Fruit fly (Drosophila melanogaster) whole organism, embryonic: ENCODE data around the gene CG7551.
A peak's percentile ranks its signal among the peaks of the same experiment; 100 is the strongest.

Experiments used
- Antp ChIP-seq: fragments of 200-800 bp; sonication (Bioruptor generic); optimal IDR thresholded peaks from 3 replicates; lab custom pipeline; 2016; ENCODE audit warnings: missing biosample characterization, missing genetic modification characterization
- Atf-2 ChIP-seq: fragments of 200-800 bp; sonication (Bioruptor generic); optimal IDR thresholded peaks from 2 replicates; lab custom pipeline; 2016; ENCODE audit warnings: missing biosample characterization, missing genetic modification characterization
- CG11504 ChIP-seq: fragments of 200-800 bp; sonication (Bioruptor generic); optimal IDR thresholded peaks from 3 replicates; lab custom pipeline; 2019; ENCODE audit warnings: missing biosample characterization, mild to moderate bottlenecking, missing genetic modification characterization, moderate library complexity
- CG1233 ChIP-seq: fragments of 200-800 bp; sonication (Bioruptor generic); optimal IDR thresholded peaks from 4 replicates; lab custom pipeline; 2018; ENCODE audit warnings: missing biosample characterization, mild to moderate bottlenecking, missing genetic modification characterization
- CG13775 ChIP-seq: fragments of 200-800 bp; sonication (Bioruptor generic); optimal IDR thresholded peaks from 3 replicates; lab custom pipeline; 2017; ENCODE audit warnings: missing biosample characterization, mild to moderate bottlenecking, missing genetic modification characterization
- CG14710 ChIP-seq: fragments of 200-800 bp; sonication (Bioruptor generic); optimal IDR thresholded peaks from 3 replicates; lab custom pipeline; 2019; ENCODE audit warnings: missing biosample characterization, mild to moderate bottlenecking, missing genetic modification characterization, moderate library complexity
- CG15479 ChIP-seq: fragments of 200-800 bp; sonication (Bioruptor generic); optimal IDR thresholded peaks from 3 replicates; lab custom pipeline; 2019; ENCODE audit warnings: missing biosample characterization, mild to moderate bottlenecking, missing genetic modification characterization, moderate library complexity
- CG18599 ChIP-seq: fragments of 200-800 bp; sonication (Bioruptor generic); optimal IDR thresholded peaks from 3 replicates; lab custom pipeline; 2017; ENCODE audit warnings: missing biosample characterization, missing genetic modification characterization, mild to moderate bottlenecking, moderate library complexity, missing genetic modification reagents
- CG2875 ChIP-seq: fragments of 200-800 bp; sonication (Bioruptor generic); optimal IDR thresholded peaks from 2 replicates; lab custom pipeline; 2017; ENCODE audit warnings: missing biosample characterization, mild to moderate bottlenecking, missing genetic modification characterization, missing genetic modification reagents
- CG30020 ChIP-seq: fragments of 200-800 bp; optimal IDR thresholded peaks from 2 replicates; lab custom pipeline; 2019; ENCODE audit warnings: missing biosample characterization, mild to moderate bottlenecking, missing genetic modification characterization, moderate library complexity
- CG3163 ChIP-seq: fragments of 200-800 bp; sonication (Bioruptor generic); optimal IDR thresholded peaks from 3 replicates; lab custom pipeline; 2016; ENCODE audit warnings: missing biosample characterization, missing genetic modification characterization
- CG33213 ChIP-seq: fragments of 200-800 bp; sonication (Bioruptor generic); optimal IDR thresholded peaks from 3 replicates; lab custom pipeline; 2016; ENCODE audit warnings: missing biosample characterization, missing genetic modification characterization
- CG34422 ChIP-seq: fragments of 200-800 bp; sonication (Bioruptor generic); IDR thresholded peaks from 3 replicates; pipeline ENCODE4 v1.3.6; 2022; ENCODE audit warnings: missing biosample characterization, missing genetic modification characterization
- CG3726 ChIP-seq: fragments of 200-800 bp; sonication (Bioruptor generic); IDR thresholded peaks from 3 replicates; pipeline ENCODE4, ENCODE4 v1.3.6; 2022; ENCODE audit warnings: missing biosample characterization, missing genetic modification characterization
- CG3995 ChIP-seq: fragments of 200-800 bp; sonication (Bioruptor generic); optimal IDR thresholded peaks from 3 replicates; lab custom pipeline; 2016; ENCODE audit warnings: missing biosample characterization, missing genetic modification characterization
- CG42726 ChIP-seq: fragments of 200-800 bp; sonication (Bioruptor generic); IDR thresholded peaks from 2 replicates; pipeline ENCODE4 v1.3.6; 2022; ENCODE audit warnings: missing biosample characterization, missing genetic modification characterization; ENCODE audit not compliant: partially characterized antibody
- CG4282 ChIP-seq: fragments of 200-800 bp; sonication (Bioruptor generic); optimal IDR thresholded peaks from 2 replicates; lab custom pipeline; 2016; ENCODE audit warnings: missing biosample characterization, missing genetic modification characterization
- CG43689 ChIP-seq: fragments of 200-800 bp; sonication (Bioruptor generic); IDR thresholded peaks from 2 replicates; pipeline ENCODE4 v1.3.6; 2022; ENCODE audit warnings: missing biosample characterization, missing genetic modification characterization
- CG5953 ChIP-seq: fragments of 200-800 bp; sonication (Bioruptor generic); IDR thresholded peaks from 2 replicates; pipeline ENCODE4 v1.3.6; 2022; ENCODE audit warnings: missing biosample characterization, missing genetic modification characterization
- CG6654 ChIP-seq: fragments of 200-800 bp; sonication (Bioruptor generic); optimal IDR thresholded peaks from 2 replicates; lab custom pipeline; 2017; ENCODE audit warnings: missing biosample characterization, mild to moderate bottlenecking, missing genetic modification characterization
- CG8944 ChIP-seq: fragments of 200-800 bp; sonication (Bioruptor generic); optimal IDR thresholded peaks from 3 replicates; lab custom pipeline; 2016; ENCODE audit warnings: missing biosample characterization, missing genetic modification characterization
- CG9437 ChIP-seq: fragments of 200-800 bp; sonication (Bioruptor generic); optimal IDR thresholded peaks from 2 replicates; lab custom pipeline; 2018; ENCODE audit warnings: missing biosample characterization, mild to moderate bottlenecking, missing genetic modification characterization
- CG9727 ChIP-seq: fragments of 200-800 bp; sonication (Bioruptor generic); optimal IDR thresholded peaks from 3 replicates; lab custom pipeline; 2017; ENCODE audit warnings: missing biosample characterization, mild to moderate bottlenecking, missing genetic modification characterization
- CG9797 ChIP-seq: fragments of 200-800 bp; sonication (Bioruptor generic); optimal IDR thresholded peaks from 3 replicates; lab custom pipeline; 2018; ENCODE audit warnings: missing biosample characterization, mild to moderate bottlenecking, missing genetic modification characterization
- CG9876 ChIP-seq: fragments of 200-800 bp; sonication (Bioruptor generic); optimal IDR thresholded peaks from 2 replicates; lab custom pipeline; 2016; ENCODE audit warnings: missing biosample characterization, missing genetic modification characterization
- CkIIα-i1 ChIP-seq: fragments of 200-800 bp; sonication (Bioruptor generic); IDR thresholded peaks from 2 replicates; pipeline ENCODE4 v1.3.6; 2022; ENCODE audit warnings: missing biosample characterization, missing genetic modification characterization
- Dref ChIP-seq: fragments of 200-800 bp; sonication (Bioruptor generic); IDR thresholded peaks from 2 replicates; pipeline ENCODE4 v1.3.6; 2022; ENCODE audit warnings: missing biosample characterization, missing genetic modification characterization
- HmgD ChIP-seq: fragments of 200-800 bp; sonication (Bioruptor generic); optimal IDR thresholded peaks from 3 replicates; lab custom pipeline; 2016; ENCODE audit warnings: missing biosample characterization, missing genetic modification characterization
- Hr51 ChIP-seq, 2 experiments: fragments of 200-800 bp; sonication (Bioruptor generic); optimal IDR thresholded peaks; 2 replicates in 1 of 2; 3 replicates in 1 of 2; lab custom pipeline; 2016 to 2018; ENCODE audit warnings: missing biosample characterization in 2 of 2, missing genetic modification characterization in 2 of 2, mild to moderate bottlenecking in 1 of 2, moderate library complexity in 1 of 2
- Lpt ChIP-seq: fragments of >200 bp; optimal IDR thresholded peaks from 2 replicates; lab custom pipeline; 2018; ENCODE audit warnings: missing biosample characterization, missing genetic modification characterization
- Oaz ChIP-seq: fragments of 200-800 bp; sonication (Bioruptor generic); IDR thresholded peaks from 2 replicates; pipeline ENCODE4 v1.3.6; 2022; ENCODE audit warnings: missing biosample characterization, missing genetic modification characterization
- Rfx ChIP-seq: fragments of 200-800 bp; sonication (Bioruptor generic); IDR thresholded peaks from 2 replicates; pipeline ENCODE4 v1.3.6; 2022; ENCODE audit warnings: missing biosample characterization, missing genetic modification characterization
- Sox100B ChIP-seq: fragments of 200-800 bp; sonication (Bioruptor generic); optimal IDR thresholded peaks from 3 replicates; lab custom pipeline; 2018; ENCODE audit warnings: missing biosample characterization, mild to moderate bottlenecking, missing genetic modification characterization
- Trl ChIP-seq, 3 experiments: fragments of >200 bp in 2 of 3; fragments of 200-800 bp in 1 of 3; sonication (Bioruptor generic) in 1 of 3; optimal IDR thresholded peaks; 2 replicates in 1 of 3; 3 replicates in 2 of 3; lab custom pipeline; 2016 to 2017; ENCODE audit warnings: missing biosample characterization in 1 of 3, missing genetic modification characterization in 1 of 3
- YL-1 ChIP-seq: fragments of 200-800 bp; sonication (Bioruptor generic); optimal IDR thresholded peaks from 3 replicates; lab custom pipeline; 2017; ENCODE audit warnings: missing biosample characterization, mild to moderate bottlenecking, missing genetic modification characterization
- br ChIP-seq: fragments of >200 bp; optimal IDR thresholded peaks from 2 replicates; lab custom pipeline; 2017
- hb ChIP-seq: fragments of 200-800 bp; sonication (Bioruptor generic); IDR thresholded peaks from 3 replicates; pipeline ENCODE4 v1.3.6; 2022; ENCODE audit warnings: missing biosample characterization, missing genetic modification characterization; ENCODE audit not compliant: partially characterized antibody
- her ChIP-seq: fragments of 200-800 bp; sonication (Bioruptor generic); optimal IDR thresholded peaks from 2 replicates; lab custom pipeline; 2016; ENCODE audit warnings: missing biosample characterization, missing genetic modification characterization
- hth ChIP-seq: fragments of >200 bp; optimal IDR thresholded peaks from 2 replicates; lab custom pipeline; 2017; ENCODE audit warnings: inconsistent platforms
- mld ChIP-seq: fragments of 200-800 bp; sonication (Bioruptor generic); IDR thresholded peaks from 3 replicates; pipeline ENCODE4 v1.3.6; 2022; ENCODE audit warnings: missing biosample characterization, missing genetic modification characterization; ENCODE audit not compliant: partially characterized antibody
- nerfin-2 ChIP-seq: fragments of 200-800 bp; sonication (Bioruptor generic); IDR thresholded peaks from 2 replicates; pipeline ENCODE4 v1.3.6; 2022; ENCODE audit warnings: missing biosample characterization, missing genetic modification characterization; ENCODE audit not compliant: partially characterized antibody
- nmo ChIP-seq: fragments of 200-800 bp; sonication (Bioruptor generic); optimal IDR thresholded peaks from 2 replicates; lab custom pipeline; 2018; ENCODE audit warnings: missing biosample characterization, mild to moderate bottlenecking, missing genetic modification characterization, moderate library complexity
- nom ChIP-seq: fragments of 200-800 bp; sonication (Bioruptor generic); optimal IDR thresholded peaks from 2 replicates; lab custom pipeline; 2017; ENCODE audit warnings: missing biosample characterization, missing genetic modification characterization, mild to moderate bottlenecking, moderate library complexity, missing genetic modification reagents
- otp ChIP-seq: fragments of 200-800 bp; sonication (Bioruptor generic); IDR thresholded peaks from 3 replicates; pipeline ENCODE4, ENCODE4 v1.3.6; 2022; ENCODE audit warnings: missing biosample characterization, missing genetic modification characterization
- peb ChIP-seq: fragments of 200-800 bp; sonication (Bioruptor generic); IDR thresholded peaks from 2 replicates; pipeline ENCODE4 v1.3.6; 2022; ENCODE audit warnings: missing biosample characterization, missing genetic modification characterization
- sens ChIP-seq: fragments of 200-800 bp; sonication (Bioruptor generic); peaks from one replicate; lab custom pipeline; 2016; ENCODE audit warnings: missing biosample characterization, missing genetic modification characterization
- seq ChIP-seq: fragments of 200-800 bp; sonication (Bioruptor generic); IDR thresholded peaks from 2 replicates; pipeline ENCODE4 v1.3.6; 2022; ENCODE audit warnings: missing biosample characterization, missing genetic modification characterization
- twi ChIP-seq: fragments of 200-800 bp; optimal IDR thresholded peaks from 2 replicates; lab custom pipeline; 2019; ENCODE audit warnings: missing biosample characterization, mild to moderate bottlenecking, missing genetic modification characterization, moderate library complexity
- vfl ChIP-seq: fragments of 200-800 bp; sonication (Bioruptor generic); optimal IDR thresholded peaks from 2 replicates; lab custom pipeline; 2016; ENCODE audit warnings: missing biosample characterization, missing genetic modification characterization

Gene CG7551

dm6 chr3L:11487327-11487973 lies 29.2 kb downstream of the CG7551 start, which contains the start of gene chrb (continued):
- TF ChIP-seq HmgD (GFP tag; lab: Kevin White, UChicago) (peak; percentile 81), CG30020 (no peak), hb (no peak), CG14710 (tag; lab: Kevin White, UChicago) (peak; percentile 40), vfl (GFP tag; lab: Kevin White, UChicago) (peak; percentile 21), Antp (peak; percentile 58), CG4282 (peak; percentile 43), Dref (no peak), nerfin-2 (peak; percentile 51; the same call in 1 of the 2 replicates), Sox100B (GFP tag; lab: Kevin White, UChicago) (no peak), CG33213 (GFP tag; lab: Kevin White, UChicago) (peak; percentile 17), CG43689 (GFP tag; lab: Robert Waterston, UW) (no peak), CG2875 (GFP tag; lab: Kevin White, UChicago) (peak; percentile 62), Trl (optimal IDR thresholded peaks at IDR 0.05; lab: Kevin White, UChicago) (peak; percentile 95 to 98), Trl (GFP tag; optimal IDR thresholded peaks at IDR 0.05; lab: Kevin White, UChicago) (peak; percentile 76), Rfx (GFP tag; lab: Robert Waterston, UW) (peak; percentile 39; the same call in 1 of the 2 replicates), CG5953 (GFP tag; lab: Robert Waterston, UW) (0 out of 2 replicates have a peak, but pooled peaks have one; percentile 23), CG18599 (GFP tag; lab: Kevin White, UChicago) (peak; percentile 75), CG8944 (GFP tag; lab: Kevin White, UChicago) (peak; percentile 29), Oaz (GFP tag; lab: Robert Waterston, UW) (no peak), CG3995 (GFP tag; lab: Kevin White, UChicago) (no peak), CG9876 (peak; percentile 47), seq (GFP tag; lab: Robert Waterston, UW) (peak; percentile 22; the same call in 1 of the 2 replicates), mld (GFP tag; lab: Robert Waterston, UW) (peak; percentile 72; the same call in 1 of the 3 replicates), peb (GFP tag; lab: Robert Waterston, UW) (no peak), br (lab: Kevin White, UChicago) (no peak), her (peak; percentile 81), CG9727 (GFP tag; lab: Kevin White, UChicago) (peak; percentile 50), hth (lab: Kevin White, UChicago) (no peak), CG13775 (GFP tag; lab: Kevin White, UChicago) (peak; percentile 51), Lpt (GFP tag; lab: Kevin White, UChicago) (no peak), Hr51 (GFP tag; optimal IDR thresholded peaks at IDR 0.05; lab: Kevin White, UChicago) (peak; percentile 31 to 62), CG9797 (peak; percentile 16), CG11504 (tag; lab: Kevin White, UChicago) (peak; percentile 60), otp (GFP tag; lab: Robert Waterston, UW) (peak; percentile 76; the same call in 2 of the 3 replicates), CG3726 (GFP tag; lab: Robert Waterston, UW) (0 out of 3 replicates have a peak, but pooled peaks have one; percentile 30), CG9437 (GFP tag; lab: Kevin White, UChicago) (no peak), Atf-2 (GFP tag; lab: Kevin White, UChicago) (peak; percentile 26), nmo (peak; percentile 28), CG34422 (GFP tag; lab: Robert Waterston, UW) (peak; percentile 91; the same call in 1 of the 3 replicates), YL-1 (GFP tag; lab: Kevin White, UChicago) (peak; percentile 35), twi (tag; lab: Kevin White, UChicago) (peak; percentile 52), sens (GFP tag; lab: Kevin White, UChicago) (peak; percentile 92), CkIIα-i1 (GFP tag; lab: Robert Waterston, UW) (no peak), nom (GFP tag; lab: Kevin White, UChicago) (peak; percentile 79), CG42726 (peak; percentile 71), CG6654 (no peak), CG15479 (peak; percentile 29), CG1233 (GFP tag; lab: Kevin White, UChicago) (peak; percentile 25), CG3163 (GFP tag; lab: Kevin White, UChicago) (peak; percentile 99)
